Fruit fly (Drosophila melanogaster) Kc167 (cell line): ENCODE data around the gene Ankle2.

Source experiments
- insv ChIP-seq: fragments of >200 bp; optimal IDR thresholded peaks from 3 replicates; lab custom pipeline; 2018; ENCODE audit warnings: missing external identifiers
- ttk ChIP-seq: sonication (Bioruptor generic); optimal IDR thresholded peaks from 2 replicates; lab custom pipeline; 2017; ENCODE audit warnings: missing external identifiers

- TF ChIP-seq ttk (lab: Kevin White, UChicago) (no peak), insv (lab: Kevin White, UChicago) (no peak)
Measured at dm6 chrX:17545580-17545979, 33.4 kb downstream of the Ankle2 start.
